Worm (Caenorhabditis elegans): ENCODE data around the gene par-1.

The par-1 gene

DNA sequence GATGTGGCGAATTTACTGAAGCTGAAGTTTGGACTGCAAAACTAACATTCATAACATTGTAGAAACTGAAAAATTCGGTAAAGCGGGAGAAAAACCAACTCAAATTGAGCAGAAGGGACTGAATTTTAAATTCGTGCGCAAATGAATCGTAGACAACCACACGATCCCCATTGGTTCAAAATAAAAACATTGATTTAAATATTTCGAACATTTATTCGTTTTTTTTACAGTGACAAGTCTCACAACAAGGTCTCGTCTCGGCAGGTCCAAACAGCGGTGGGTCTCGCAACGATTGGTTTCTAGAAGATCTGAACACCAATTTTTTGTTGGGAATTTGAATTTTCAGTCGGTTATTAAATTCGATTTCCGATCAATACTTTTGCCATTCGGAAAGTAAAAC is 59.6 kb downstream of the par-1 start, which contains the start of gene D1086.18:
TSS of gene D1086.18 (plus strand) at position 301 of the 400 bp plus-strand sequence.
- TF ChIP-seq tbx-7 (tag; optimal IDR thresholded peaks at IDR 0.05) (no peak), gmeb-2 (tag; optimal IDR thresholded peaks at IDR 0.05) (no peak), hlh-15 (tag; optimal IDR thresholded peaks at IDR 0.05) (no peak), F13H6.1 (tag; optimal IDR thresholded peaks at IDR 0.05) (no peak), C38D4.7 (GFP tag; optimal IDR thresholded peaks at IDR 0.05) (no peak), npax-4 (tag; optimal IDR thresholded peaks at IDR 0.05) (no peak), C08G9.2 (tag; optimal IDR thresholded peaks at IDR 0.05) (no peak), hlh-8 (tag; optimal IDR thresholded peaks at IDR 0.05) (no peak), che-1 (tag; optimal IDR thresholded peaks at IDR 0.05) (no peak), pha-4 (tag; optimal IDR thresholded peaks at IDR 0.05) (no peak), tbx-2 (tag; optimal IDR thresholded peaks at IDR 0.05) (no peak), lin-11 (tag; optimal IDR thresholded peaks at IDR 0.05) (no peak), elt-4 (tag; optimal IDR thresholded peaks at IDR 0.05) (no peak), dmd-4 (tag; optimal IDR thresholded peaks at IDR 0.05; ENCODE audit: borderline replicate concordance) (no peak), madf-2 (tag; optimal IDR thresholded peaks at IDR 0.05) (no peak), pqm-1 (tag; optimal IDR thresholded peaks at IDR 0.05) (no peak), zip-5 (tag; optimal IDR thresholded peaks at IDR 0.05) (no peak), lim-6 (tag; optimal IDR thresholded peaks at IDR 0.05) (no peak)

DNA sequence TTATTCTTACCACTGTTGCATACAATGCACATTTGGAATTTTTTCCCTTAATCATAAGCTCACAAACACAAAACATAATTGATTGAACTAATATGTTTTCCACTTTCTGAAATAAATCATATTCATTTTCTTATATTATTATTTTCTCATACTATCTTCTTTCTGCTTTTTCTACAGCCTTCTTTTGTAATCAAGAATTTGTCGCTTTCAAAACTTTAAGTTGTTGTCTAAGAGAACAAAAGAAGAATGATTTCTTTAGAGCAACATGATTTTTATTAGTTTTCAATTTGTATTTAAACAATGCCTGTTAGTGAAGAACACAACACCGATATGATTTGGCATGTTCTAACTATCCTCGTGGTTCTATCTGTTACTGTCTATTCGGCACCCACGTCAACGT is 61.2 kb downstream of the par-1 start, which contains the start of gene D1086.7:
TSS of gene D1086.7 (plus strand) at position 301 of the 400 bp plus-strand sequence.
- TF ChIP-seq fax-1 (tag; optimal IDR thresholded peaks at IDR 0.05) (no peak), sox-4 (tag; optimal IDR thresholded peaks at IDR 0.05) (no peak), dve-1 (tag; optimal IDR thresholded peaks at IDR 0.05) (no peak), ceh-9 (tag; optimal IDR thresholded peaks at IDR 0.05) (no peak), ref-2 (tag; optimal IDR thresholded peaks at IDR 0.05) (no peak), sox-2 (GFP tag; IDR thresholded peaks at IDR 0.05) (no peak), elt-4 (tag; optimal IDR thresholded peaks at IDR 0.05) (no peak), ama-1 (optimal IDR thresholded peaks at IDR 0.05) (no peak), tbx-7 (tag; optimal IDR thresholded peaks at IDR 0.05) (no peak), ztf-16 (tag; optimal IDR thresholded peaks at IDR 0.05) (no peak), ceh-14 (tag; optimal IDR thresholded peaks at IDR 0.05) (no peak), npax-4 (tag; optimal IDR thresholded peaks at IDR 0.05) (no peak), che-1 (tag; optimal IDR thresholded peaks at IDR 0.05) (no peak), hlh-30 (tag; optimal IDR thresholded peaks at IDR 0.05; ENCODE audit: insufficient read depth) (no peak), elt-2 (tag; optimal IDR thresholded peaks at IDR 0.05) (no peak), pros-1 (tag; optimal IDR thresholded peaks at IDR 0.05) (no peak), fkh-10 (GFP tag; optimal IDR thresholded peaks at IDR 0.05) (no peak)

DNA sequence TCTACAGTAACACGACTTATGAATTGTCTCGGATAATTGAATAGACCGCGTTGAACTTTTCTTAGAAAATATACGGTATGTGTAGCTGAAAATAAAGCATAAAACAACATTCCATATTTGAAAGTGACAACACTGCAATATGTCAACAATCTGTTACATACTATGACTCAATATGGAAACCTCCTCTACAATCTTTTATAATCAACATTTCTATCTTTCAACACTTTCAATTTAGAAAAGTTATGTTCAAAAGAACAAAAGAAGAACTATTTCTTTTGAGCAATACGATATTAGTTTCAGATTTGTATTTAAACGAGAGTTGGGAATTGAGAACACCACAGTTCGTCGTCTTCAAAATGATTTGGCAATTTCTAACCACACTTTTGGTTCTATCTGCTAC is 62.7 kb downstream of the par-1 start, which contains the start of gene D1086.10:
TSS of gene D1086.10 (plus strand) at position 301 of the 400 bp plus-strand sequence.
- TF ChIP-seq odd-2 (tag; optimal IDR thresholded peaks at IDR 0.05) (no peak), ceh-2 (tag; optimal IDR thresholded peaks at IDR 0.05) (no peak), Y22D7AL.16 (tag; optimal IDR thresholded peaks at IDR 0.05) (no peak), syd-9 (tag; optimal IDR thresholded peaks at IDR 0.05) (no peak)

DNA sequence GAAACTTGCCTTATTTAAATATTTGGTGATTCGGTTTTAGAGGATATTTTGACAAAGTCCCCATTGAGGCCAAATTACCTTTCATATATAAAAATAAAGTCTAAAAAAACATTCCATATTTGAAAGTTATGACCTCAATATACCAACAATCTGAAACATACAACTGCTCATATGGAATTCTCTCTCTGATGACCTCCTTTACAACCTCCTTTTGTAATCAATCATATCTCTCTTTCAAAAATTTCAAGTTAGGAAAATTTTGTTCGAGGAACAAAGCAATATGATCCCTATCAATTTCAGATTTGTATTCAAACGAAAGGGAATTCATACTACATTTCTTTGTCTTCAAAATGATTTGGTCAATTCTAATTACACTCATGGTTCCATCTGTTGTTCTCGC is 65.7 kb downstream of the par-1 start, which contains the start of gene D1086.6:
TSS of gene D1086.6 (plus strand) at position 301 of the 400 bp plus-strand sequence.
- no peak for TF ChIP-seq unc-55 (GFP tag; optimal IDR thresholded peaks at IDR 0.05)
- no peak for TF ChIP-seq Y22D7AL.16 (tag; optimal IDR thresholded peaks at IDR 0.05)
- TF ChIP-seq hlh-15 (tag; optimal IDR thresholded peaks at IDR 0.05), result no peak
- no peak for TF ChIP-seq pha-2 (tag; optimal IDR thresholded peaks at IDR 0.05)
- no peak for TF ChIP-seq unc-3 (GFP tag; conservative IDR thresholded peaks at IDR 0.05)
- no peak for TF ChIP-seq unc-3 (tag; optimal IDR thresholded peaks at IDR 0.05)
- TF ChIP-seq che-1 (tag; optimal IDR thresholded peaks at IDR 0.05), result no peak
- no peak for TF ChIP-seq ahr-1 (tag; optimal IDR thresholded peaks at IDR 0.05)
- TF ChIP-seq ceh-31 (tag; optimal IDR thresholded peaks at IDR 0.05), result no peak
